Worm (Caenorhabditis elegans) whole organism, L2 larva: ENCODE measurements around the gene act-5.

Experiments
- R02D3.7 ChIP-seq: fragments of 150-350 bp; optimal IDR thresholded peaks from 2 replicates; lab custom pipeline; 2014; ENCODE audit warnings: missing biosample characterization, missing genetic modification characterization
- ceh-82 ChIP-seq: fragments of 150-350 bp; optimal IDR thresholded peaks from 2 replicates; lab custom pipeline; 2014; ENCODE audit warnings: missing biosample characterization, missing genetic modification characterization
- dmd-4 ChIP-seq: sonication (generic microtip); optimal IDR thresholded peaks from 2 replicates; lab custom pipeline; 2017; ENCODE audit warnings: missing biosample characterization, missing genetic modification characterization
- lin-13 ChIP-seq: fragments of 150-350 bp; optimal IDR thresholded peaks from 2 replicates; lab custom pipeline; 2014; ENCODE audit warnings: missing biosample characterization, missing genetic modification reagents, missing genetic modification characterization
- mdl-1 ChIP-seq, 2 experiments: fragments of 150-350 bp in 1 of 2; sonication (generic microtip) in 1 of 2; optimal IDR thresholded peaks; 2 replicates each; lab custom pipeline; 2017; ENCODE audit warnings: missing biosample characterization in 2 of 2, missing genetic modification characterization in 2 of 2
- nhr-237 ChIP-seq: fragments of 150-350 bp; optimal IDR thresholded peaks from 2 replicates; lab custom pipeline; 2014; ENCODE audit warnings: missing biosample characterization, missing genetic modification characterization
- sem-4 ChIP-seq: fragments of 150-350 bp; optimal IDR thresholded peaks from 2 replicates; lab custom pipeline; 2014; ENCODE audit warnings: missing biosample characterization, missing genetic modification reagents, missing genetic modification characterization
- skn-1 ChIP-seq: sonication (generic microtip); optimal IDR thresholded peaks from 2 replicates; lab custom pipeline; 2017; ENCODE audit warnings: missing biosample characterization, missing genetic modification characterization
- snpc-4 ChIP-seq: fragments of 150-350 bp; optimal IDR thresholded peaks from 2 replicates; lab custom pipeline; 2014; ENCODE audit warnings: missing biosample characterization, missing genetic modification characterization
- unc-62 ChIP-seq: fragments of 150-350 bp; optimal IDR thresholded peaks from 2 replicates; lab custom pipeline; 2014; ENCODE audit warnings: missing biosample characterization, missing genetic modification reagents, missing genetic modification characterization

DNA sequence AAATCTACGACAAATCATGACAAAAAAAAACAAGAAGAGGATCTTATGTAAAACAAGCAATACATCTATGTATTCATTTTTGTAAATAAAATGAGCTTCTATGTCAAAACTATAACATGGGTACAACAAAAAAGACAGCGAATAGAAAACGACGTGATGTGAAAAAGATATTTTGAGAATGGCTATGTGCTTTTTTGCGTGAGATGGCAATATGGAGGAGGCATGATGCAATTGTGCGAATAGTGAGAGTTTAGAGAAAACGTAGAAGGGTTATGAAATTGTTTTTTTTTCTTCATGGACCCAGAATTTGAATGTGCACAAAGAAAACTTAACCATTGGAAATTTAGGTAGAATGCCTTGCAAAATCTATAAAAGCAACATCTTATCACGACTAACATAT, 39.9 kb downstream of the act-5 start:
- TF ChIP-seq ceh-82 (tag; lab: Kevin White, UChicago) (no peak), nhr-237 (no peak), mdl-1 (tag; optimal IDR thresholded peaks at IDR 0.05; lab: Kevin White, UChicago) (no peak), snpc-4 (tag; lab: Kevin White, UChicago) (no peak), sem-4 (tag; lab: Kevin White, UChicago) (no peak), dmd-4 (tag; lab: Kevin White, UChicago) (no peak), unc-62 (GFP tag; lab: Kevin White, UChicago) (no peak), R02D3.7 (tag; lab: Kevin White, UChicago) (no peak), lin-13 (GFP tag; lab: Kevin White, UChicago) (no peak), skn-1 (tag; lab: Kevin White, UChicago) (no peak)
